Fruit fly (Drosophila melanogaster) whole organism, embryonic: ENCODE results near the gene PH4alphaNE3.

Experiments used
- Atf6 ChIP-seq: fragments of 200-800 bp; sonication (Bioruptor generic); IDR thresholded peaks from 2 replicates; pipeline ENCODE4 v1.3.6; 2022; ENCODE audit warnings: missing biosample characterization, missing genetic modification characterization
- Awh ChIP-seq: fragments of 200-800 bp; sonication (Bioruptor generic); IDR thresholded peaks from 2 replicates; pipeline ENCODE4, ENCODE4 v1.3.6; 2022; ENCODE audit warnings: missing biosample characterization, missing genetic modification characterization
- CG12942 ChIP-seq: fragments of 200-800 bp; sonication (Bioruptor generic); optimal IDR thresholded peaks from 3 replicates; lab custom pipeline; 2016; ENCODE audit warnings: missing biosample characterization, missing genetic modification characterization
- CG14050 ChIP-seq: fragments of 200-800 bp; sonication (Bioruptor generic); IDR thresholded peaks from 3 replicates; pipeline ENCODE4 v1.3.6; 2022; ENCODE audit warnings: missing biosample characterization, missing genetic modification characterization
- CG16813 ChIP-seq: fragments of 200-800 bp; sonication (Bioruptor generic); IDR thresholded peaks from 3 replicates; pipeline ENCODE4 v1.3.6; 2022; ENCODE audit warnings: missing biosample characterization, missing genetic modification characterization; ENCODE audit not compliant: partially characterized antibody
- CG17802 ChIP-seq: fragments of 200-800 bp; sonication (Bioruptor generic); optimal IDR thresholded peaks from 2 replicates; lab custom pipeline; 2018; ENCODE audit warnings: missing biosample characterization, mild to moderate bottlenecking, missing genetic modification characterization, moderate library complexity
- CG2116 ChIP-seq: fragments of 200-800 bp; sonication (Bioruptor generic); optimal IDR thresholded peaks from 3 replicates; lab custom pipeline; 2018; ENCODE audit warnings: missing biosample characterization, mild to moderate bottlenecking, missing genetic modification characterization
- CG30431 ChIP-seq: fragments of 200-800 bp; sonication (Bioruptor generic); optimal IDR thresholded peaks from 2 replicates; lab custom pipeline; 2017; ENCODE audit warnings: missing biosample characterization, missing genetic modification characterization
- CG31388 ChIP-seq: fragments of 200-800 bp; sonication (Bioruptor generic); optimal IDR thresholded peaks from 2 replicates; lab custom pipeline; 2016; ENCODE audit warnings: missing biosample characterization, missing genetic modification characterization
- CG31441 ChIP-seq: fragments of 200-800 bp; sonication (Bioruptor generic); IDR thresholded peaks from 2 replicates; pipeline ENCODE4 v1.3.6; 2022; ENCODE audit warnings: missing biosample characterization, missing genetic modification characterization
- CG32772 ChIP-seq: fragments of 200-800 bp; sonication (Bioruptor generic); IDR thresholded peaks from 2 replicates; pipeline ENCODE4 v1.3.6; 2022; ENCODE audit warnings: missing biosample characterization, missing genetic modification characterization
- CG4328 ChIP-seq: fragments of 200-800 bp; sonication (Bioruptor generic); optimal IDR thresholded peaks from 3 replicates; lab custom pipeline; 2017; ENCODE audit warnings: missing biosample characterization, missing genetic modification reagents, missing genetic modification characterization
- CG4730 ChIP-seq: fragments of 200-800 bp; sonication (Bioruptor generic); IDR thresholded peaks from 2 replicates; pipeline ENCODE4 v1.3.6; 2022; ENCODE audit warnings: missing biosample characterization, missing genetic modification characterization
- CG5953 ChIP-seq: fragments of 200-800 bp; sonication (Bioruptor generic); IDR thresholded peaks from 2 replicates; pipeline ENCODE4 v1.3.6; 2022; ENCODE audit warnings: missing biosample characterization, missing genetic modification characterization
- CG8478 ChIP-seq: fragments of >200 bp; optimal IDR thresholded peaks from 2 replicates; lab custom pipeline; 2018
- CG8765 ChIP-seq: fragments of 200-800 bp; sonication (Bioruptor generic); IDR thresholded peaks from 2 replicates; pipeline ENCODE4 v1.3.6; 2022; ENCODE audit warnings: missing biosample characterization, missing genetic modification characterization
- CG9817 ChIP-seq: fragments of 200-800 bp; sonication (Bioruptor generic); optimal IDR thresholded peaks from 2 replicates; lab custom pipeline; 2018; ENCODE audit warnings: missing biosample characterization, mild to moderate bottlenecking, missing genetic modification characterization, moderate library complexity
- CkIIα-i1 ChIP-seq: fragments of 200-800 bp; sonication (Bioruptor generic); IDR thresholded peaks from 2 replicates; pipeline ENCODE4 v1.3.6; 2022; ENCODE audit warnings: missing biosample characterization, missing genetic modification characterization
- Dfd ChIP-seq, 2 experiments: fragments of >200 bp; optimal IDR thresholded peaks; 2 replicates each; lab custom pipeline; 2017; ENCODE audit warnings: missing biosample characterization in 2 of 2, missing genetic modification characterization in 2 of 2
- Fer3 ChIP-seq: fragments of 200-800 bp; sonication (Bioruptor generic); optimal IDR thresholded peaks from 2 replicates; lab custom pipeline; 2018; ENCODE audit warnings: missing biosample characterization, mild to moderate bottlenecking, missing genetic modification characterization, moderate library complexity
- MTF-1 ChIP-seq: fragments of 200-800 bp; sonication (Bioruptor generic); optimal IDR thresholded peaks from 2 replicates; lab custom pipeline; 2018; ENCODE audit warnings: missing biosample characterization, mild to moderate bottlenecking, missing genetic modification characterization, borderline replicate concordance
- Oaz ChIP-seq: fragments of 200-800 bp; sonication (Bioruptor generic); IDR thresholded peaks from 2 replicates; pipeline ENCODE4 v1.3.6; 2022; ENCODE audit warnings: missing biosample characterization, missing genetic modification characterization
- Optix ChIP-seq: fragments of 200-800 bp; sonication (Bioruptor generic); IDR thresholded peaks from 3 replicates; pipeline ENCODE4 v1.3.6; 2022; ENCODE audit warnings: missing biosample characterization, missing genetic modification characterization
- PHDP ChIP-seq: fragments of 200-800 bp; sonication (Bioruptor generic); optimal IDR thresholded peaks from 3 replicates; lab custom pipeline; 2018; ENCODE audit warnings: missing biosample characterization, mild to moderate bottlenecking, missing genetic modification characterization, moderate library complexity
- Tbp ChIP-seq: fragments of >200 bp; optimal IDR thresholded peaks from 2 replicates; lab custom pipeline; 2018; ENCODE audit warnings: missing biosample characterization, missing genetic modification characterization
- bigmax ChIP-seq: fragments of 200-800 bp; sonication (Bioruptor generic); optimal IDR thresholded peaks from 2 replicates; lab custom pipeline; 2018; ENCODE audit warnings: missing biosample characterization, mild to moderate bottlenecking, missing genetic modification characterization
- cato ChIP-seq: fragments of 200-800 bp; sonication (Bioruptor generic); optimal IDR thresholded peaks from 2 replicates; lab custom pipeline; 2016; ENCODE audit warnings: missing biosample characterization, missing genetic modification characterization, borderline replicate concordance
- crp ChIP-seq, 2 experiments: fragments of 200-800 bp; sonication (Bioruptor generic); optimal IDR thresholded peaks; 2 replicates in 1 of 2; 3 replicates in 1 of 2; lab custom pipeline; 2017; ENCODE audit warnings: missing biosample characterization in 2 of 2, missing genetic modification characterization in 2 of 2, mild to moderate bottlenecking in 1 of 2, moderate library complexity in 1 of 2
- danr ChIP-seq: fragments of 200-800 bp; sonication (Bioruptor generic); IDR thresholded peaks from 2 replicates; pipeline ENCODE4 v1.3.6; 2022; ENCODE audit warnings: missing biosample characterization, missing genetic modification characterization
- dpn ChIP-seq, 2 experiments: fragments of 200-800 bp; sonication (Bioruptor generic); optimal IDR thresholded peaks; 3 replicates each; lab custom pipeline; 2016; ENCODE audit warnings: missing biosample characterization in 2 of 2, missing genetic modification characterization in 2 of 2
- ewg ChIP-seq: fragments of 200-800 bp; sonication (Bioruptor generic); optimal IDR thresholded peaks from 3 replicates; lab custom pipeline; 2017; ENCODE audit warnings: mild to moderate bottlenecking, missing biosample characterization, missing genetic modification reagents, missing genetic modification characterization
- fd3F ChIP-seq: fragments of 200-800 bp; sonication (Bioruptor generic); optimal IDR thresholded peaks from 2 replicates; lab custom pipeline; 2018; ENCODE audit warnings: missing biosample characterization, mild to moderate bottlenecking, missing genetic modification characterization, moderate library complexity
- gem ChIP-seq: fragments of 200-800 bp; sonication (Bioruptor generic); optimal IDR thresholded peaks from 2 replicates; lab custom pipeline; 2019; ENCODE audit warnings: missing biosample characterization, mild to moderate bottlenecking, missing genetic modification characterization, moderate library complexity
- gsb-n ChIP-seq: fragments of 200-800 bp; sonication (Bioruptor generic); optimal IDR thresholded peaks from 3 replicates; lab custom pipeline; 2018; ENCODE audit warnings: missing biosample characterization, mild to moderate bottlenecking, missing genetic modification characterization
- hbn ChIP-seq: fragments of 200-800 bp; sonication (Bioruptor generic); IDR thresholded peaks from 2 replicates; pipeline ENCODE4 v1.3.6; 2022; ENCODE audit warnings: missing biosample characterization, missing genetic modification characterization; ENCODE audit not compliant: partially characterized antibody
- kay ChIP-seq: fragments of 200-800 bp; sonication (Bioruptor generic); optimal IDR thresholded peaks from 2 replicates; lab custom pipeline; 2016; ENCODE audit warnings: missing biosample characterization, missing genetic modification characterization
- klu ChIP-seq: fragments of 200-800 bp; sonication (Bioruptor generic); IDR thresholded peaks from 2 replicates; pipeline ENCODE4 v1.3.6; 2022; ENCODE audit warnings: missing biosample characterization, missing genetic modification characterization
- lmd ChIP-seq: fragments of 200-800 bp; sonication (Bioruptor generic); IDR thresholded peaks from 2 replicates; pipeline ENCODE4 v1.3.6; 2022; ENCODE audit warnings: missing biosample characterization, missing genetic modification characterization
- pan ChIP-seq, 4 experiments: fragments of >200 bp in 3 of 4; fragments of 200-800 bp in 1 of 4; sonication (Bioruptor generic) in 1 of 4; optimal IDR thresholded peaks in 3 of 4; IDR thresholded peaks in 1 of 4; 2 replicates each; pipeline versions ENCODE4 v1.3.6 to Lab custom; 2017 to 2022; ENCODE audit warnings: missing biosample characterization in 2 of 4, missing genetic modification characterization in 2 of 4, mixed read lengths in 1 of 4
- peb ChIP-seq: fragments of 200-800 bp; sonication (Bioruptor generic); IDR thresholded peaks from 2 replicates; pipeline ENCODE4 v1.3.6; 2022; ENCODE audit warnings: missing biosample characterization, missing genetic modification characterization
- phol ChIP-seq: fragments of 200-800 bp; sonication (Bioruptor generic); optimal IDR thresholded peaks from 3 replicates; lab custom pipeline; 2018; ENCODE audit warnings: missing biosample characterization, mild to moderate bottlenecking, missing genetic modification characterization, moderate library complexity
- pros ChIP-seq: fragments of 200-800 bp; sonication (Bioruptor generic); optimal IDR thresholded peaks from 3 replicates; lab custom pipeline; 2019; ENCODE audit warnings: missing biosample characterization, mild to moderate bottlenecking, missing genetic modification characterization, moderate library complexity
- sim ChIP-seq: fragments of 200-800 bp; sonication (Bioruptor generic); IDR thresholded peaks from 2 replicates; pipeline ENCODE4 v1.3.6; 2022; ENCODE audit warnings: missing biosample characterization, missing genetic modification characterization
- slp2 ChIP-seq: fragments of 200-800 bp; sonication (Bioruptor generic); optimal IDR thresholded peaks from 2 replicates; lab custom pipeline; 2016; ENCODE audit warnings: missing biosample characterization, missing genetic modification characterization
- sqz ChIP-seq: fragments of 200-800 bp; sonication (Bioruptor generic); optimal IDR thresholded peaks from 3 replicates; lab custom pipeline; 2018; ENCODE audit warnings: missing biosample characterization, mild to moderate bottlenecking, missing genetic modification characterization
- sug ChIP-seq: fragments of 200-800 bp; optimal IDR thresholded peaks from 2 replicates; lab custom pipeline; 2019; ENCODE audit warnings: missing biosample characterization, mild to moderate bottlenecking, missing genetic modification characterization, moderate library complexity
- toy ChIP-seq: fragments of 200-800 bp; sonication (Bioruptor generic); IDR thresholded peaks from 2 replicates; pipeline ENCODE4 v1.3.6; 2022; ENCODE audit warnings: missing biosample characterization, missing genetic modification characterization
- zf30C ChIP-seq: fragments of 200-800 bp; sonication (Bioruptor generic); optimal IDR thresholded peaks from 3 replicates; lab custom pipeline; 2018; ENCODE audit warnings: missing biosample characterization, mild to moderate bottlenecking, missing genetic modification characterization
- zfh1 ChIP-seq: fragments of 200-800 bp; sonication (Bioruptor generic); IDR thresholded peaks from 3 replicates; pipeline ENCODE4 v1.3.6; 2022; ENCODE audit warnings: missing biosample characterization, missing genetic modification characterization

Gene PH4alphaNE3

dm6 chr3R:30601440-30602256, 2.3 kb upstream of the PH4alphaNE3 start, which contains the start of the genes CG2246 and CG31021 (continued):
- TF ChIP-seq Optix (GFP tag; lab: Robert Waterston, UW) (no peak), Fer3 (tag; lab: Kevin White, UChicago) (no peak), bigmax (no peak), pros (GFP tag; lab: Kevin White, UChicago) (no peak), CG9817 (tag; lab: Kevin White, UChicago) (peak; percentile 61), CG16813 (peak; percentile 89), kay (GFP tag; lab: Kevin White, UChicago) (peak; percentile 27), slp2 (GFP tag; lab: Kevin White, UChicago) (peak; percentile 53), crp (GFP tag; optimal IDR thresholded peaks at IDR 0.05; lab: Kevin White, UChicago) (peak; percentile 58 to 90), Oaz (no peak), Awh (GFP tag; lab: Robert Waterston, UW) (0 out of 2 replicates have a peak, but pooled peaks have one; percentile 28), gsb-n (tag; lab: Kevin White, UChicago) (peak; percentile 9), CG4730 (GFP tag; lab: Robert Waterston, UW) (peak; percentile 34; the same call in 1 of the 2 replicates), PHDP (tag; lab: Kevin White, UChicago) (no peak), Tbp (no peak), danr (GFP tag; lab: Robert Waterston, UW) (no peak), CG8478 (lab: Kevin White, UChicago) (no peak), ewg (peak; percentile 5), CG31441 (peak; percentile 48; the same call in 1 of the 2 replicates), fd3F (no peak), CG4328 (no peak), MTF-1 (GFP tag; lab: Kevin White, UChicago) (no peak), CG31388 (GFP tag; lab: Kevin White, UChicago) (no peak), dpn (GFP tag; optimal IDR thresholded peaks at IDR 0.05; lab: Kevin White, UChicago) (peak; percentile 52 to 59), CG12942 (GFP tag; lab: Kevin White, UChicago) (peak; percentile 23), zf30C (GFP tag; lab: Kevin White, UChicago) (peak; percentile 95), peb (GFP tag; lab: Robert Waterston, UW) (no peak), CG14050 (GFP tag; lab: Robert Waterston, UW) (no peak), cato (GFP tag; lab: Kevin White, UChicago) (no peak), phol (tag; lab: Kevin White, UChicago) (peak; percentile 65), klu (GFP tag; lab: Robert Waterston, UW) (peak; percentile 39; the same call in 1 of the 2 replicates), sqz (GFP tag; lab: Kevin White, UChicago) (no peak), Atf6 (GFP tag; lab: Robert Waterston, UW) (no peak), toy (no peak), CG17802 (tag; lab: Kevin White, UChicago) (no peak), CG2116 (GFP tag; lab: Kevin White, UChicago) (peak; percentile 64), CG5953 (GFP tag; lab: Robert Waterston, UW) (no peak), CG32772 (GFP tag; lab: Robert Waterston, UW) (peak; percentile 43), CG30431 (no peak), pan (optimal IDR thresholded peaks at IDR 0.05; lab: Kevin White, UChicago) (no peak), pan (GFP tag; optimal IDR thresholded peaks at IDR 0.05 in 1 of 2, IDR thresholded peaks at IDR 0.05 in 1 of 2) (peak in 1 of 2 experiments; percentile 29), Dfd (GFP tag; optimal IDR thresholded peaks at IDR 0.05; lab: Kevin White, UChicago) (no peak), zfh1 (GFP tag; lab: Robert Waterston, UW) (peak; percentile 37; the same call in 2 of the 3 replicates), sim (GFP tag; lab: Robert Waterston, UW) (no peak), gem (tag; lab: Kevin White, UChicago) (peak; percentile 71), lmd (GFP tag; lab: Robert Waterston, UW) (peak; percentile 36; the same call in 1 of the 2 replicates), hbn (GFP tag; lab: Robert Waterston, UW) (peak; percentile 59), CkIIα-i1 (GFP tag; lab: Robert Waterston, UW) (no peak), CG8765 (GFP tag; lab: Robert Waterston, UW) (no peak), sug (tag; lab: Kevin White, UChicago) (no peak)
